Fruit fly (Drosophila melanogaster): ENCODE data around the gene Cpsf73.
A peak's percentile ranks its signal among the peaks of the same experiment; 100 is the strongest.

The Cpsf73 gene

dm6 chr3R:18663525-18663924 lies at the start of gene Cpsf73, which contains the start of gene Gos28:
Gene Cpsf73 (minus strand): TSS chr3R:18663552.
Gene Gos28 (plus strand): TSS chr3R:18663738.
- no peak for TF ChIP-seq rn (GFP tag; IDR thresholded peaks at IDR 0.05)
- peak; percentile 40 for TF ChIP-seq EcR (GFP tag; optimal IDR thresholded peaks at IDR 0.05)
- TF ChIP-seq Pif1A (GFP tag; optimal IDR thresholded peaks at IDR 0.05): no peak
- peak; percentile 3 for TF ChIP-seq CG15710 (tag; optimal IDR thresholded peaks at IDR 0.05)
- 0 out of 3 replicates have a peak, but pooled peaks have one; percentile 30 for TF ChIP-seq CG4496 (GFP tag; IDR thresholded peaks at IDR 0.05)
- no peak for TF ChIP-seq Snoo (tag; optimal IDR thresholded peaks at IDR 0.05)

- TF ChIP-seq Snoo (tag; optimal IDR thresholded peaks at IDR 0.05) (no peak), CG8301 (tag; optimal IDR thresholded peaks at IDR 0.05) (no peak), CG32121 (GFP tag; IDR thresholded peaks at IDR 0.05) (no peak), CG14655 (GFP tag; optimal IDR thresholded peaks at IDR 0.05) (no peak), CG8159 (tag; optimal IDR thresholded peaks at IDR 0.05) (no peak), CG9948 (tag; optimal IDR thresholded peaks at IDR 0.05) (no peak), D1 (tag; optimal IDR thresholded peaks at IDR 0.05) (no peak), rn (GFP tag; IDR thresholded peaks at IDR 0.05) (no peak), CG15710 (tag; optimal IDR thresholded peaks at IDR 0.05) (no peak), Ets98B (GFP tag; IDR thresholded peaks at IDR 0.05) (no peak)
Observed at dm6 chr3R:18707492-18707891, 44.1 kb upstream of the Cpsf73 start.

dm6 chr3R:18706289-18706688 lies 42.9 kb upstream of the Cpsf73 start:
- no peak for TF ChIP-seq fd96Ca (GFP tag; IDR thresholded peaks at IDR 0.05)
- no peak for TF ChIP-seq EcR (GFP tag; optimal IDR thresholded peaks at IDR 0.05)
- TF ChIP-seq CG4496 (GFP tag; IDR thresholded peaks at IDR 0.05): no peak
- no peak for TF ChIP-seq Ets98B (GFP tag; IDR thresholded peaks at IDR 0.05)
- no peak for TF ChIP-seq CG8301 (tag; optimal IDR thresholded peaks at IDR 0.05)
- no peak for TF ChIP-seq Snoo (tag; optimal IDR thresholded peaks at IDR 0.05)
- TF ChIP-seq gl (tag; optimal IDR thresholded peaks at IDR 0.05): no peak
- no peak for TF ChIP-seq Pif1A (GFP tag; optimal IDR thresholded peaks at IDR 0.05)
- TF ChIP-seq CG17806 (tag; optimal IDR thresholded peaks at IDR 0.05): no peak

dm6 chr3R:18705150-18705549 lies 41.8 kb upstream of the Cpsf73 start, which contains the start of the genes ChAT and VAChT:
Gene ChAT (plus strand): TSS chr3R:18705501.
Gene VAChT (plus strand): TSS chr3R:18705501.
- TF ChIP-seq Pif1B (GFP tag; optimal IDR thresholded peaks at IDR 0.05) (no peak), CG32121 (GFP tag; IDR thresholded peaks at IDR 0.05) (no peak), gl (tag; optimal IDR thresholded peaks at IDR 0.05) (no peak), Pif1A (GFP tag; optimal IDR thresholded peaks at IDR 0.05) (no peak), CG14655 (GFP tag; optimal IDR thresholded peaks at IDR 0.05) (no peak), Ets98B (GFP tag; IDR thresholded peaks at IDR 0.05) (no peak), CG10348 (GFP tag; IDR thresholded peaks at IDR 0.05) (no peak), CG17806 (tag; optimal IDR thresholded peaks at IDR 0.05) (no peak), Snoo (tag; optimal IDR thresholded peaks at IDR 0.05) (no peak), EcR (GFP tag; optimal IDR thresholded peaks at IDR 0.05) (no peak), CG8159 (tag; optimal IDR thresholded peaks at IDR 0.05) (no peak), CG12605 (GFP tag; IDR thresholded peaks at IDR 0.05) (no peak), D1 (tag; optimal IDR thresholded peaks at IDR 0.05) (no peak), rn (GFP tag; IDR thresholded peaks at IDR 0.05) (no peak), CG8301 (tag; optimal IDR thresholded peaks at IDR 0.05) (no peak)

- TF ChIP-seq CG32121 (GFP tag; IDR thresholded peaks at IDR 0.05) (no peak), CG14655 (GFP tag; optimal IDR thresholded peaks at IDR 0.05) (no peak), D1 (tag; optimal IDR thresholded peaks at IDR 0.05) (no peak), CG34367 (tag; optimal IDR thresholded peaks at IDR 0.05) (no peak), fd96Ca (GFP tag; IDR thresholded peaks at IDR 0.05) (no peak), Pif1B (GFP tag; optimal IDR thresholded peaks at IDR 0.05) (no peak), Ets98B (GFP tag; IDR thresholded peaks at IDR 0.05) (no peak), CG10348 (GFP tag; IDR thresholded peaks at IDR 0.05) (no peak), CG4496 (GFP tag; IDR thresholded peaks at IDR 0.05) (no peak), CG9948 (tag; optimal IDR thresholded peaks at IDR 0.05) (no peak), CG13204 (GFP tag; optimal IDR thresholded peaks at IDR 0.05) (no peak), CG8301 (tag; optimal IDR thresholded peaks at IDR 0.05) (no peak), CG15710 (tag; optimal IDR thresholded peaks at IDR 0.05) (no peak), Pif1A (GFP tag; optimal IDR thresholded peaks at IDR 0.05) (no peak), CG8159 (tag; optimal IDR thresholded peaks at IDR 0.05) (no peak), rn (GFP tag; IDR thresholded peaks at IDR 0.05) (no peak), Snoo (tag; optimal IDR thresholded peaks at IDR 0.05) (no peak), gl (tag; optimal IDR thresholded peaks at IDR 0.05) (no peak)
Observed at dm6 chr3R:18703514-18703913, 40.2 kb upstream of the Cpsf73 start.

- TF ChIP-seq CG4496 (GFP tag; IDR thresholded peaks at IDR 0.05): no peak
- TF ChIP-seq CG14655 (GFP tag; optimal IDR thresholded peaks at IDR 0.05): no peak
- no peak for TF ChIP-seq CG32121 (GFP tag; IDR thresholded peaks at IDR 0.05)
- no peak for TF ChIP-seq gl (tag; optimal IDR thresholded peaks at IDR 0.05)
- TF ChIP-seq CG9948 (tag; optimal IDR thresholded peaks at IDR 0.05): no peak
- TF ChIP-seq D1 (tag; optimal IDR thresholded peaks at IDR 0.05): no peak
- no peak for TF ChIP-seq CG12605 (GFP tag; IDR thresholded peaks at IDR 0.05)
- TF ChIP-seq Pif1A (GFP tag; optimal IDR thresholded peaks at IDR 0.05): no peak
- no peak for TF ChIP-seq CG13204 (GFP tag; optimal IDR thresholded peaks at IDR 0.05)
- no peak for TF ChIP-seq CG17806 (tag; optimal IDR thresholded peaks at IDR 0.05)
- TF ChIP-seq CG34367 (tag; optimal IDR thresholded peaks at IDR 0.05): no peak
Observed at dm6 chr3R:18698855-18699569, 35.7 kb upstream of the Cpsf73 start.
